Worm (Caenorhabditis elegans): ENCODE measurements around the gene inx-9.

Gene inx-9

DNA sequence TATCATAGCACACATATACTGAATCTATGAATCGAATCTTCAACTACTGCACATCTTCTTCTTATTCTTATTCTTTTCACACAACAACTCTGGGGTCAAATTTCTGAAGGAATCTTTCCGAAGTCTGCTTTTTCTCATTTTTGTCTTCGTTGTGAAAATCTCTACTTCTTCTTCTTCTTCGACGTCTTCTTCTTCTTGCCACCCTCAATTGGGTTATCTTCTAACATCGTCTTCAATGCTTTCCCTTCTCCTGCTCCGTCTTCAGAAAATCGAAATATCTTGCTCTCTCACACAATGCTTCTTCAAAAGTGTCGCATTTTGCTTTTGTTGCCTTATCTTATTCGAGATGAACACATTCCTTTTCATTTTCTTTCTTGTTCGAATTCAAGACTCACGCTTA lies 47.1 kb downstream of the inx-9 start:
- TF ChIP-seq ces-1 (GFP tag; optimal IDR thresholded peaks at IDR 0.05) (peak; percentile 94), nhr-76 (tag; optimal IDR thresholded peaks at IDR 0.05) (no peak), bed-3 (GFP tag; optimal IDR thresholded peaks at IDR 0.05) (no peak)
